Fruit fly (Drosophila melanogaster): ENCODE data around the gene tsg.

Gene tsg

DNA sequence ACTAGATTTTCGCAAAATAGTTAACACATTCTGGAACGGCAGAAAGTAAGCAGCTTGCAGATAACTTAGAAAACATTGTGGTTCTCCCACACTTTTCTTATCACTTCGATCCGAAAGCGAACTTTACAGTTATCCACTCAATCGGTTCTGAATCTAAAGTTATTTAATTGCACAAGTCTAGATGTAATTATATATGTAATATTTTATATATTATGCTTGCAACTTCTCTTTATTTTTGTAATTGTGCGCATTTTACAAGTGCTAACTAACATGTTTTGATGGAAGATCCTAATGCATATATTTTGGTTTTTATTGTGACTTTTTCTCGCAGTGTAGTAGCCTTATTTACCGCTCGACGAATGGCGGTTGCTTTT, 15.6 kb upstream of the tsg start:
- TF ChIP-seq MESR4 (GFP tag; optimal IDR thresholded peaks at IDR 0.05), result no peak
- no peak for TF ChIP-seq D (optimal IDR thresholded peaks at IDR 0.05)
- peak; percentile 10 for TF ChIP-seq D (GFP tag; optimal IDR thresholded peaks at IDR 0.05)
- TF ChIP-seq ken (GFP tag; IDR thresholded peaks at IDR 0.05), result no peak
- no peak for TF ChIP-seq ATbp (GFP tag; optimal IDR thresholded peaks at IDR 0.05)
- TF ChIP-seq Mad (GFP tag; optimal IDR thresholded peaks at IDR 0.05), result no peak
- TF ChIP-seq fru (optimal IDR thresholded peaks at IDR 0.05), result no peak
- no peak for TF ChIP-seq Tbp (GFP tag; optimal IDR thresholded peaks at IDR 0.05)
- no peak for TF ChIP-seq ara (GFP tag; IDR thresholded peaks at IDR 0.05)
- no peak for TF ChIP-seq gce (GFP tag; IDR thresholded peaks at IDR 0.05)
- TF ChIP-seq Mrtf (GFP tag; IDR thresholded peaks at IDR 0.05), result no peak
- TF ChIP-seq Hr51 (GFP tag; optimal IDR thresholded peaks at IDR 0.05), result peak in 1 of 2 experiments; percentile 62
- TF ChIP-seq toy (GFP tag; IDR thresholded peaks at IDR 0.05), result no peak
- TF ChIP-seq Dp (GFP tag; optimal IDR thresholded peaks at IDR 0.05), result no peak
- no peak for TF ChIP-seq ind (GFP tag; optimal IDR thresholded peaks at IDR 0.05)
- no peak for TF ChIP-seq CG15696 (tag; optimal IDR thresholded peaks at IDR 0.05)
- peak in 1 of 2 experiments; percentile 53 for TF ChIP-seq bsh (GFP tag; optimal IDR thresholded peaks at IDR 0.05)
- no peak for TF ChIP-seq al (GFP tag; IDR thresholded peaks at IDR 0.05)
- no peak for TF ChIP-seq lov (optimal IDR thresholded peaks at IDR 0.05)
- no peak for TF ChIP-seq lov (GFP tag; IDR thresholded peaks at IDR 0.05)
- TF ChIP-seq en (GFP tag; optimal IDR thresholded peaks at IDR 0.05), result no peak
- TF ChIP-seq phol (tag; optimal IDR thresholded peaks at IDR 0.05), result peak; percentile 53
- TF ChIP-seq CG17612 (GFP tag; IDR thresholded peaks at IDR 0.05), result no peak
- no peak for TF ChIP-seq CG1602 (GFP tag; optimal IDR thresholded peaks at IDR 0.05)
- TF ChIP-seq fd102C (GFP tag; optimal IDR thresholded peaks at IDR 0.05), result no peak
- TF ChIP-seq CoRest (tag; optimal IDR thresholded peaks at IDR 0.05), result peak; percentile 61
- no peak for TF ChIP-seq CG7372 (GFP tag; IDR thresholded peaks at IDR 0.05)
- no peak for TF ChIP-seq H2.0 (GFP tag; IDR thresholded peaks at IDR 0.05)
- TF ChIP-seq CG6254 (GFP tag; optimal IDR thresholded peaks at IDR 0.05), result no peak
- no peak for TF ChIP-seq CG3407 (GFP tag; optimal IDR thresholded peaks at IDR 0.05)
- no peak for TF ChIP-seq schlank (tag; optimal IDR thresholded peaks at IDR 0.05)
- TF ChIP-seq CG17568 (GFP tag; optimal IDR thresholded peaks at IDR 0.05), result no peak
- no peak for TF ChIP-seq corto (GFP tag; optimal IDR thresholded peaks at IDR 0.05)
- no peak for TF ChIP-seq Bgb (GFP tag; IDR thresholded peaks at IDR 0.05; ENCODE audit: partially characterized antibody)
- no peak for TF ChIP-seq Poxn (GFP tag; IDR thresholded peaks at IDR 0.05)
- no peak for TF ChIP-seq CG4707 (GFP tag; optimal IDR thresholded peaks at IDR 0.05)
- no peak for TF ChIP-seq ham (GFP tag; IDR thresholded peaks at IDR 0.05)
- TF ChIP-seq sc (optimal IDR thresholded peaks at IDR 0.05), result no peak
- TF ChIP-seq sc (GFP tag; optimal IDR thresholded peaks at IDR 0.05), result no peak
- TF ChIP-seq CG6813 (GFP tag; optimal IDR thresholded peaks at IDR 0.05), result no peak
- no peak for TF ChIP-seq zen2 (GFP tag; IDR thresholded peaks at IDR 0.05; ENCODE audit: partially characterized antibody)
- TF ChIP-seq CG14710 (tag; optimal IDR thresholded peaks at IDR 0.05), result no peak
- TF ChIP-seq tin (GFP tag; optimal IDR thresholded peaks at IDR 0.05), result no peak
- no peak for TF ChIP-seq disco-r (GFP tag; optimal IDR thresholded peaks at IDR 0.05)
- TF ChIP-seq fu2 (GFP tag; optimal IDR thresholded peaks at IDR 0.05), result no peak
- peak; percentile 45 for TF ChIP-seq grau (tag; optimal IDR thresholded peaks at IDR 0.05)
- TF ChIP-seq MBD-R2 (GFP tag; IDR thresholded peaks at IDR 0.05), result no peak
- no peak for TF ChIP-seq sens-2 (GFP tag; IDR thresholded peaks at IDR 0.05)
- no peak for TF ChIP-seq lola (GFP tag; optimal IDR thresholded peaks at IDR 0.05)
- no peak for TF ChIP-seq CHES-1-like (GFP tag; optimal IDR thresholded peaks at IDR 0.05)
- TF ChIP-seq CG6854 (GFP tag; optimal IDR thresholded peaks at IDR 0.05), result no peak
- TF ChIP-seq CG8944 (GFP tag; optimal IDR thresholded peaks at IDR 0.05), result no peak
- TF ChIP-seq Deaf1 (tag; optimal IDR thresholded peaks at IDR 0.05), result no peak
